Fruit fly (Drosophila melanogaster) whole organism, embryonic: Measurements from ENCODE around the gene CG43693.

Source experiments
- Atf6 ChIP-seq: fragments of 200-800 bp; sonication (Bioruptor generic); IDR thresholded peaks from 2 replicates; pipeline ENCODE4 v1.3.6; 2022; ENCODE audit warnings: missing biosample characterization, missing genetic modification characterization
- Blimp-1 ChIP-seq: fragments of 200-800 bp; sonication (Bioruptor generic); optimal IDR thresholded peaks from 3 replicates; lab custom pipeline; 2018; ENCODE audit warnings: missing biosample characterization, missing genetic modification characterization, mild to moderate bottlenecking, moderate library complexity, missing genetic modification reagents
- CG10565 ChIP-seq: fragments of 200-800 bp; sonication (Bioruptor generic); optimal IDR thresholded peaks from 3 replicates; lab custom pipeline; 2016; ENCODE audit warnings: missing biosample characterization, mild to moderate bottlenecking, missing genetic modification characterization
- CG13424 ChIP-seq: fragments of 200-800 bp; sonication (Bioruptor generic); optimal IDR thresholded peaks from 2 replicates; lab custom pipeline; 2019; ENCODE audit warnings: missing biosample characterization, mild to moderate bottlenecking, missing genetic modification characterization, moderate library complexity
- CG1529 ChIP-seq: fragments of 200-800 bp; sonication (Bioruptor generic); optimal IDR thresholded peaks from 3 replicates; lab custom pipeline; 2018; ENCODE audit warnings: missing biosample characterization, missing genetic modification characterization
- CG16813 ChIP-seq: fragments of 200-800 bp; sonication (Bioruptor generic); IDR thresholded peaks from 3 replicates; pipeline ENCODE4 v1.3.6; 2022; ENCODE audit warnings: missing biosample characterization, missing genetic modification characterization; ENCODE audit not compliant: partially characterized antibody
- CG17186 ChIP-seq: fragments of 200-800 bp; sonication (Bioruptor generic); optimal IDR thresholded peaks from 3 replicates; lab custom pipeline; 2017; ENCODE audit warnings: missing biosample characterization, missing genetic modification reagents, missing genetic modification characterization
- CG17802 ChIP-seq: fragments of 200-800 bp; sonication (Bioruptor generic); optimal IDR thresholded peaks from 2 replicates; lab custom pipeline; 2018; ENCODE audit warnings: missing biosample characterization, mild to moderate bottlenecking, missing genetic modification characterization, moderate library complexity
- CG1832 ChIP-seq: fragments of 200-800 bp; sonication (Bioruptor generic); optimal IDR thresholded peaks from 2 replicates; lab custom pipeline; 2017; ENCODE audit warnings: missing biosample characterization, mild to moderate bottlenecking, missing genetic modification characterization, inconsistent platforms
- CG2678 ChIP-seq: fragments of 200-800 bp; sonication (Bioruptor generic); optimal IDR thresholded peaks from 3 replicates; lab custom pipeline; 2019; ENCODE audit warnings: missing biosample characterization, mild to moderate bottlenecking, missing genetic modification characterization, moderate library complexity
- CG2712 ChIP-seq: fragments of 200-800 bp; optimal IDR thresholded peaks from 3 replicates; lab custom pipeline; 2019; ENCODE audit warnings: missing biosample characterization, mild to moderate bottlenecking, missing genetic modification characterization, moderate library complexity
- CG3163 ChIP-seq: fragments of 200-800 bp; sonication (Bioruptor generic); optimal IDR thresholded peaks from 3 replicates; lab custom pipeline; 2016; ENCODE audit warnings: missing biosample characterization, missing genetic modification characterization
- CG32532 ChIP-seq: fragments of 200-800 bp; sonication (Bioruptor generic); IDR thresholded peaks from 2 replicates; pipeline ENCODE4 v1.3.6; 2022; ENCODE audit warnings: missing biosample characterization, missing genetic modification characterization
- CG33213 ChIP-seq: fragments of 200-800 bp; sonication (Bioruptor generic); optimal IDR thresholded peaks from 3 replicates; lab custom pipeline; 2016; ENCODE audit warnings: missing biosample characterization, missing genetic modification characterization
- CG3407 ChIP-seq: fragments of 200-800 bp; sonication (Bioruptor generic); optimal IDR thresholded peaks from 2 replicates; lab custom pipeline; 2018; ENCODE audit warnings: missing biosample characterization, mild to moderate bottlenecking, missing genetic modification characterization
- CG34376 ChIP-seq: fragments of 200-800 bp; sonication (Bioruptor generic); optimal IDR thresholded peaks from 2 replicates; lab custom pipeline; 2018; ENCODE audit warnings: missing biosample characterization, mild to moderate bottlenecking, missing genetic modification characterization
- CG3995 ChIP-seq: fragments of 200-800 bp; sonication (Bioruptor generic); optimal IDR thresholded peaks from 3 replicates; lab custom pipeline; 2016; ENCODE audit warnings: missing biosample characterization, missing genetic modification characterization
- CG4424 ChIP-seq: fragments of 200-800 bp; sonication (Bioruptor generic); optimal IDR thresholded peaks from 3 replicates; lab custom pipeline; 2016; ENCODE audit warnings: missing biosample characterization, missing genetic modification characterization
- CG4617 ChIP-seq: fragments of 200-800 bp; sonication (Bioruptor generic); optimal IDR thresholded peaks from 3 replicates; lab custom pipeline; 2016; ENCODE audit warnings: missing biosample characterization, missing genetic modification characterization, borderline replicate concordance
- CG4730 ChIP-seq: fragments of 200-800 bp; sonication (Bioruptor generic); IDR thresholded peaks from 2 replicates; pipeline ENCODE4 v1.3.6; 2022; ENCODE audit warnings: missing biosample characterization, missing genetic modification characterization
- CG7745 ChIP-seq: fragments of 200-800 bp; sonication (Bioruptor generic); optimal IDR thresholded peaks from 2 replicates; lab custom pipeline; 2018; ENCODE audit warnings: missing biosample characterization, mild to moderate bottlenecking, missing genetic modification characterization, moderate library complexity
- D19B ChIP-seq: fragments of 200-800 bp; sonication (Bioruptor generic); optimal IDR thresholded peaks from 2 replicates; lab custom pipeline; 2017; ENCODE audit warnings: missing biosample characterization, mild to moderate bottlenecking, missing genetic modification characterization
- Dfd ChIP-seq, 2 experiments: fragments of >200 bp; optimal IDR thresholded peaks; 2 replicates each; lab custom pipeline; 2017; ENCODE audit warnings: missing biosample characterization in 2 of 2, missing genetic modification characterization in 2 of 2
- Fer1 ChIP-seq: fragments of 200-800 bp; sonication (Bioruptor generic); optimal IDR thresholded peaks from 2 replicates; lab custom pipeline; 2017; ENCODE audit warnings: missing biosample characterization, mild to moderate bottlenecking, missing genetic modification characterization
- Hand ChIP-seq: fragments of 200-800 bp; sonication (Bioruptor generic); optimal IDR thresholded peaks from 2 replicates; lab custom pipeline; 2017; ENCODE audit warnings: mild to moderate bottlenecking, missing biosample characterization, missing genetic modification reagents, missing genetic modification characterization
- Hmr ChIP-seq: fragments of 200-800 bp; sonication (Bioruptor generic); optimal IDR thresholded peaks from 3 replicates; lab custom pipeline; 2017; ENCODE audit warnings: mild to moderate bottlenecking, missing biosample characterization, missing genetic modification reagents, missing genetic modification characterization
- Hr39 ChIP-seq: fragments of >200 bp; optimal IDR thresholded peaks from 2 replicates; lab custom pipeline; 2017
- Mad ChIP-seq: fragments of 200-800 bp; sonication (Bioruptor generic); optimal IDR thresholded peaks from 2 replicates; lab custom pipeline; 2016; ENCODE audit warnings: missing biosample characterization, missing genetic modification characterization
- Myb ChIP-seq: fragments of 200-800 bp; sonication (Bioruptor generic); optimal IDR thresholded peaks from 2 replicates; lab custom pipeline; 2016; ENCODE audit warnings: missing biosample characterization, missing genetic modification characterization
- Neu2 ChIP-seq: fragments of 200-800 bp; sonication (Bioruptor generic); optimal IDR thresholded peaks from 3 replicates; lab custom pipeline; 2016; ENCODE audit warnings: missing biosample characterization, missing genetic modification characterization, borderline replicate concordance
- NfI ChIP-seq: fragments of 200-800 bp; sonication (Bioruptor generic); optimal IDR thresholded peaks from 3 replicates; lab custom pipeline; 2018; ENCODE audit warnings: missing biosample characterization, mild to moderate bottlenecking, missing genetic modification characterization, moderate library complexity
- Scr ChIP-seq: fragments of 200-800 bp; sonication (Bioruptor generic); IDR thresholded peaks from 2 replicates; pipeline ENCODE4 v1.3.6; 2022; ENCODE audit warnings: missing biosample characterization, missing genetic modification characterization; ENCODE audit not compliant: partially characterized antibody
- Side ChIP-seq: fragments of 200-800 bp; sonication (Bioruptor generic); optimal IDR thresholded peaks from 2 replicates; lab custom pipeline; 2016; ENCODE audit warnings: missing biosample characterization, missing genetic modification characterization
- Sry-β ChIP-seq: fragments of 200-800 bp; sonication (Bioruptor generic); optimal IDR thresholded peaks from 2 replicates; lab custom pipeline; 2018; ENCODE audit warnings: missing biosample characterization, mild to moderate bottlenecking, missing genetic modification characterization, moderate library complexity
- Trl ChIP-seq, 3 experiments: fragments of >200 bp in 2 of 3; fragments of 200-800 bp in 1 of 3; sonication (Bioruptor generic) in 1 of 3; optimal IDR thresholded peaks; 2 replicates in 1 of 3; 3 replicates in 2 of 3; lab custom pipeline; 2016 to 2017; ENCODE audit warnings: missing biosample characterization in 1 of 3, missing genetic modification characterization in 1 of 3
- Vsx1 ChIP-seq: fragments of 200-800 bp; sonication (Bioruptor generic); optimal IDR thresholded peaks from 2 replicates; lab custom pipeline; 2017; ENCODE audit warnings: missing biosample characterization, mild to moderate bottlenecking, missing genetic modification characterization, missing genetic modification reagents
- ab ChIP-seq: fragments of 200-800 bp; sonication (Bioruptor generic); optimal IDR thresholded peaks from 2 replicates; lab custom pipeline; 2016; ENCODE audit warnings: missing biosample characterization, missing genetic modification characterization
- ara ChIP-seq: fragments of 200-800 bp; sonication (Bioruptor generic); IDR thresholded peaks from 2 replicates; pipeline ENCODE4 v1.3.6; 2022; ENCODE audit warnings: missing biosample characterization, missing genetic modification characterization
- bowl ChIP-seq: fragments of 200-800 bp; sonication (Bioruptor generic); IDR thresholded peaks from 2 replicates; pipeline ENCODE4 v1.3.6; 2022; ENCODE audit warnings: missing biosample characterization, missing genetic modification characterization
- caup ChIP-seq: fragments of 200-800 bp; sonication (Bioruptor generic); optimal IDR thresholded peaks from 3 replicates; lab custom pipeline; 2017; ENCODE audit warnings: missing biosample characterization, mild to moderate bottlenecking, missing genetic modification characterization, moderate library complexity; ENCODE audit not compliant: severe bottlenecking
- dan ChIP-seq: fragments of 200-800 bp; sonication (Bioruptor generic); IDR thresholded peaks from 2 replicates; pipeline ENCODE4 v1.3.6; 2022; ENCODE audit warnings: missing biosample characterization, missing genetic modification characterization
- esg ChIP-seq: fragments of 200-800 bp; sonication (Bioruptor generic); conservative IDR thresholded peaks from 2 replicates; pipeline ENCODE4 v1.3.6; 2022; ENCODE audit warnings: missing biosample characterization, missing genetic modification characterization
- ftz-f1 ChIP-seq: fragments of 200-800 bp; sonication (Bioruptor generic); optimal IDR thresholded peaks from 2 replicates; lab custom pipeline; 2016; ENCODE audit warnings: missing biosample characterization, missing genetic modification characterization
- gfzf ChIP-seq: fragments of 200-800 bp; sonication (Bioruptor generic); optimal IDR thresholded peaks from 2 replicates; lab custom pipeline; 2016; ENCODE audit warnings: missing biosample characterization, mild to moderate bottlenecking, missing genetic modification characterization, moderate library complexity
- pita ChIP-seq: fragments of 200-800 bp; sonication (Bioruptor generic); optimal IDR thresholded peaks from 2 replicates; lab custom pipeline; 2017; ENCODE audit warnings: missing biosample characterization, mild to moderate bottlenecking, missing genetic modification characterization
- rib ChIP-seq: fragments of 200-800 bp; sonication (Bioruptor generic); IDR thresholded peaks from 2 replicates; pipeline ENCODE4 v1.3.6; 2022; ENCODE audit warnings: missing biosample characterization, missing genetic modification characterization
- shn ChIP-seq: fragments of 200-800 bp; sonication (Bioruptor generic); optimal IDR thresholded peaks from 3 replicates; lab custom pipeline; 2016; ENCODE audit warnings: missing biosample characterization, missing genetic modification characterization
- sim ChIP-seq: fragments of 200-800 bp; sonication (Bioruptor generic); IDR thresholded peaks from 2 replicates; pipeline ENCODE4 v1.3.6; 2022; ENCODE audit warnings: missing biosample characterization, missing genetic modification characterization
- slou ChIP-seq: fragments of 200-800 bp; sonication (Bioruptor generic); optimal IDR thresholded peaks from 3 replicates; lab custom pipeline; 2016; ENCODE audit warnings: missing biosample characterization, missing genetic modification characterization
- tap ChIP-seq: fragments of 200-800 bp; optimal IDR thresholded peaks from 3 replicates; lab custom pipeline; 2019; ENCODE audit warnings: missing biosample characterization, mild to moderate bottlenecking, missing genetic modification characterization, moderate library complexity
- tin ChIP-seq: fragments of 200-800 bp; sonication (Bioruptor generic); optimal IDR thresholded peaks from 3 replicates; lab custom pipeline; 2016; ENCODE audit warnings: missing biosample characterization, missing genetic modification characterization

Gene CG43693

DNA sequence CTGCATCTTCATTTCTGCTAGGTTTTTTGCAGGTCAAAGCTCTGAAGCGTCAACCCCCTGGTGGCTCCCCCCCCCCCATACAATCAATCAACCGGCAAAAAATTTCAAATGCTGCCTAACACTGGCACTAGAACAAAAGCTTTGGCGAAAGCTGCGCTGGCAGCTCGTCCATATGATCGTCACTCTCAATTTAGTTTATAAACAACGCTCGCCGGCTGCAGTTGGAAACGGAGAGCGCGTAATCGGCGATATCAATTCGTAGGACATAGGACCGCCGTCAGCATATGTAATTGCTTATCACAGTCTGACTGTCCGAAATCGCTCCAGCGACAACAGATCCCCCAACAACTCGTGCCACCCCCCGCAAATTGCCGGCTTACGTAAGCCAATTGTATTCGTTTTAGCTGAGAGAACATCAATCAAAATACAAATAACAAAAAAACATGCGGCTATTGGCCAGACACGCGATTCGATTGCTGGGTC is 19.2 kb upstream of the CG43693 start, which contains the start of gene Mocs1 (continued):
- TF ChIP-seq CG16813 (GFP tag; lab: Robert Waterston, UW) (no peak), CG1832 (GFP tag; lab: Kevin White, UChicago) (no peak), CG3163 (no peak), Blimp-1 (GFP tag; lab: Kevin White, UChicago) (no peak), shn (GFP tag; lab: Kevin White, UChicago) (no peak), CG13424 (tag; lab: Kevin White, UChicago) (no peak), Scr (GFP tag; lab: Robert Waterston, UW) (no peak), sim (GFP tag; lab: Robert Waterston, UW) (no peak), CG1529 (GFP tag; lab: Kevin White, UChicago) (no peak), Hand (no peak), caup (GFP tag; lab: Kevin White, UChicago) (peak; percentile 6), Hmr (peak; percentile 22), Trl (optimal IDR thresholded peaks at IDR 0.05; lab: Kevin White, UChicago) (peak in 1 of 2 experiments; percentile 6), Trl (GFP tag; optimal IDR thresholded peaks at IDR 0.05; lab: Kevin White, UChicago) (no peak), bowl (GFP tag; lab: Robert Waterston, UW) (no peak), Neu2 (no peak), ab (GFP tag; lab: Kevin White, UChicago) (no peak), CG17802 (no peak), CG10565 (GFP tag; lab: Kevin White, UChicago) (no peak), CG34376 (peak; percentile 65), Mad (GFP tag; lab: Kevin White, UChicago) (no peak), NfI (GFP tag; lab: Kevin White, UChicago) (no peak), Fer1 (GFP tag; lab: Kevin White, UChicago) (peak; percentile 41), Hr39 (lab: Kevin White, UChicago) (no peak), Side (GFP tag; lab: Kevin White, UChicago) (no peak), D19B (GFP tag; lab: Kevin White, UChicago) (no peak), CG17186 (GFP tag; lab: Kevin White, UChicago) (no peak), tin (GFP tag; lab: Kevin White, UChicago) (no peak), tap (tag; lab: Kevin White, UChicago) (no peak), Atf6 (GFP tag; lab: Robert Waterston, UW) (0 out of 2 replicates have a peak, but pooled peaks have one; percentile 43), ftz-f1 (GFP tag; lab: Kevin White, UChicago) (peak; percentile 40), dan (GFP tag; lab: Robert Waterston, UW) (no peak), Myb (GFP tag; lab: Kevin White, UChicago) (no peak), CG2712 (tag; lab: Kevin White, UChicago) (no peak), Vsx1 (no peak), Sry-β (GFP tag; lab: Kevin White, UChicago) (no peak), CG4424 (no peak), CG2678 (peak; percentile 7), CG7745 (tag; lab: Kevin White, UChicago) (no peak), CG4617 (no peak), CG3407 (no peak), ara (GFP tag; lab: Robert Waterston, UW) (no peak), rib (GFP tag; lab: Robert Waterston, UW) (peak; percentile 60; the same call in 1 of the 2 replicates), CG4730 (GFP tag; lab: Robert Waterston, UW) (no peak), pita (no peak), Dfd (GFP tag; optimal IDR thresholded peaks at IDR 0.05; lab: Kevin White, UChicago) (no peak), CG32532 (GFP tag; lab: Robert Waterston, UW) (peak; percentile 53), gfzf (no peak), esg (GFP tag; lab: Robert Waterston, UW) (no peak), CG33213 (GFP tag; lab: Kevin White, UChicago) (no peak), CG3995 (GFP tag; lab: Kevin White, UChicago) (no peak), slou (GFP tag; lab: Kevin White, UChicago) (no peak)
